Fruit fly (Drosophila melanogaster) whole organism: ENCODE data around the gene wda.

Source experiments
- CG8478 ChIP-seq: fragments of >200 bp; optimal IDR thresholded peaks from 2 replicates; lab custom pipeline; 2018; ENCODE audit warnings: inconsistent platforms
- Dll ChIP-seq: fragments of >200 bp; optimal IDR thresholded peaks from 2 replicates; lab custom pipeline; 2017
- psq ChIP-seq: fragments of >200 bp; optimal IDR thresholded peaks from 2 replicates; lab custom pipeline; 2017
- usp ChIP-seq: fragments of >200 bp; optimal IDR thresholded peaks from 2 replicates; lab custom pipeline; 2017; ENCODE audit warnings: missing biosample characterization, missing genetic modification characterization, mixed read lengths

DNA sequence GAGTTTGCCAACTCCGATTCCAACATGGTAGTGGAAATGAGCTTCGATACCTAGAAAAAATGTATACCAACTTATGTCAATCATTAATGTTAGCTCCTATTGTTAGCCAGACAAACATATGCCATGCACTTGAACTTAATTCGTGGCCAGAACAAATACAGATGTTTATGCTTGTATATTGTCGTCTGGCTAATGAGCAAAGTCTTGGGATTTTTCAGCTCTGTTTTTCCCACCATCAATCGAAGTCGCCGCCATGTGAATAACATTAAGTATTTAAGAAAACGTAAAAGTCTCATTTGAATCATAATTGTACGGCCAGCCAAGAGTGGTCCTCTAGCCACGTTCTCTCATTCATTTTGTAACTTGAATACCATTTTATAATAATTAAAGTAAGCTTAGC lies 25.8 kb upstream of the wda start, which contains the start of gene CG6763:
- TF ChIP-seq CG8478 (lab: Kevin White, UChicago) (no peak), psq (lab: Kevin White, UChicago) (no peak), usp (GFP tag; lab: Kevin White, UChicago) (no peak), Dll (no peak)
